Fruit fly (Drosophila melanogaster) Kc167 (cell line): ENCODE measurements around the gene CG5561.

Experiments
- Myc ChIP-seq: fragments of >200 bp; optimal IDR thresholded peaks from 2 replicates; lab custom pipeline; 2017; ENCODE audit warnings: missing external identifiers
- Sin3A ChIP-seq: fragments of >200 bp; optimal IDR thresholded peaks from 2 replicates; lab custom pipeline; 2018; ENCODE audit warnings: missing external identifiers
- h ChIP-seq: fragments of >200 bp; optimal IDR thresholded peaks from 3 replicates; lab custom pipeline; 2018; ENCODE audit warnings: missing external identifiers
- insv ChIP-seq: fragments of >200 bp; optimal IDR thresholded peaks from 3 replicates; lab custom pipeline; 2018; ENCODE audit warnings: missing external identifiers
- psq ChIP-seq: fragments of >200 bp; optimal IDR thresholded peaks from 2 replicates; lab custom pipeline; 2017; ENCODE audit warnings: missing external identifiers
- ttk ChIP-seq: sonication (Bioruptor generic); optimal IDR thresholded peaks from 2 replicates; lab custom pipeline; 2017; ENCODE audit warnings: missing external identifiers

CG5561 gene

dm6 chr2L:1354009-1354408 lies at the start of gene CG5561:
Gene CG5561, minus strand, starts transcription at chr2L:1354109.
- no peak for TF ChIP-seq h (lab: Kevin White, UChicago)
- no peak for TF ChIP-seq Myc (lab: Kevin White, UChicago)
- no peak for TF ChIP-seq insv (lab: Kevin White, UChicago)
- TF ChIP-seq psq (lab: Kevin White, UChicago): no peak

- TF ChIP-seq insv (lab: Kevin White, UChicago) (no peak), ttk (lab: Kevin White, UChicago) (no peak), Sin3A (lab: Kevin White, UChicago) (no peak), h (lab: Kevin White, UChicago) (no peak), Myc (lab: Kevin White, UChicago) (no peak), psq (lab: Kevin White, UChicago) (no peak)
Measured at dm6 chr2L:1402728-1403127, 48.8 kb upstream of the CG5561 start.

dm6 chr2L:1399434-1399833 lies 45.5 kb upstream of the CG5561 start:
- TF ChIP-seq Myc (lab: Kevin White, UChicago): no peak
- no peak for TF ChIP-seq h (lab: Kevin White, UChicago)
- TF ChIP-seq ttk (lab: Kevin White, UChicago): no peak
- no peak for TF ChIP-seq Sin3A (lab: Kevin White, UChicago)
- TF ChIP-seq psq (lab: Kevin White, UChicago): no peak
- TF ChIP-seq insv (lab: Kevin White, UChicago): no peak

- no peak for TF ChIP-seq ttk (lab: Kevin White, UChicago)
- no peak for TF ChIP-seq insv (lab: Kevin White, UChicago)
Measured at dm6 chr2L:1393611-1394010, 39.7 kb upstream of the CG5561 start.

dm6 chr2L:1390271-1390670 lies 36.4 kb upstream of the CG5561 start:
- TF ChIP-seq insv (lab: Kevin White, UChicago) (no peak), Myc (lab: Kevin White, UChicago) (no peak), h (lab: Kevin White, UChicago) (no peak), psq (lab: Kevin White, UChicago) (no peak)

- TF ChIP-seq Myc (lab: Kevin White, UChicago) (no peak), insv (lab: Kevin White, UChicago) (no peak), Sin3A (lab: Kevin White, UChicago) (no peak), h (lab: Kevin White, UChicago) (no peak), psq (lab: Kevin White, UChicago) (no peak), ttk (lab: Kevin White, UChicago) (no peak)
Measured at dm6 chr2L:1387811-1388210, 33.9 kb upstream of the CG5561 start.

dm6 chr2L:1386512-1386911 lies 32.6 kb upstream of the CG5561 start:
- TF ChIP-seq h (lab: Kevin White, UChicago) (no peak), ttk (lab: Kevin White, UChicago) (no peak), Sin3A (lab: Kevin White, UChicago) (no peak), insv (lab: Kevin White, UChicago) (no peak)

dm6 chr2L:1377635-1378034 lies 23.7 kb upstream of the CG5561 start:
- no peak for TF ChIP-seq h (lab: Kevin White, UChicago)
- TF ChIP-seq insv (lab: Kevin White, UChicago): no peak

- TF ChIP-seq ttk (lab: Kevin White, UChicago) (no peak), psq (lab: Kevin White, UChicago) (no peak), Sin3A (lab: Kevin White, UChicago) (no peak), insv (lab: Kevin White, UChicago) (no peak), h (lab: Kevin White, UChicago) (no peak), Myc (lab: Kevin White, UChicago) (no peak)
Measured at dm6 chr2L:1367696-1368095, 13.8 kb upstream of the CG5561 start, which contains the start of gene CG14346. Gene CG14346, plus strand, starts transcription at chr2L:1367996.

dm6 chr2L:1365037-1365436 lies 11.1 kb upstream of the CG5561 start:
- TF ChIP-seq ttk (lab: Kevin White, UChicago): no peak

dm6 chr2L:1361771-1362632 lies 8.1 kb upstream of the CG5561 start, which contains the start of gene NLaz:
Gene NLaz, minus strand, starts transcription at chr2L:1361821.
- TF ChIP-seq Sin3A (lab: Kevin White, UChicago) (no peak), psq (lab: Kevin White, UChicago) (no peak), insv (lab: Kevin White, UChicago) (no peak)

- TF ChIP-seq insv (lab: Kevin White, UChicago): no peak
- TF ChIP-seq psq (lab: Kevin White, UChicago): no peak
- no peak for TF ChIP-seq h (lab: Kevin White, UChicago)
- TF ChIP-seq Sin3A (lab: Kevin White, UChicago): no peak
- no peak for TF ChIP-seq Myc (lab: Kevin White, UChicago)
- TF ChIP-seq ttk (lab: Kevin White, UChicago): no peak
Measured at dm6 chr2L:1359690-1360089, 5.8 kb upstream of the CG5561 start, which contains the start of gene CG31659. Gene CG31659, minus strand, starts transcription at chr2L:1359790.
